Fruit fly (Drosophila melanogaster): ENCODE data around the gene GstD9.

GstD9 gene

DNA sequence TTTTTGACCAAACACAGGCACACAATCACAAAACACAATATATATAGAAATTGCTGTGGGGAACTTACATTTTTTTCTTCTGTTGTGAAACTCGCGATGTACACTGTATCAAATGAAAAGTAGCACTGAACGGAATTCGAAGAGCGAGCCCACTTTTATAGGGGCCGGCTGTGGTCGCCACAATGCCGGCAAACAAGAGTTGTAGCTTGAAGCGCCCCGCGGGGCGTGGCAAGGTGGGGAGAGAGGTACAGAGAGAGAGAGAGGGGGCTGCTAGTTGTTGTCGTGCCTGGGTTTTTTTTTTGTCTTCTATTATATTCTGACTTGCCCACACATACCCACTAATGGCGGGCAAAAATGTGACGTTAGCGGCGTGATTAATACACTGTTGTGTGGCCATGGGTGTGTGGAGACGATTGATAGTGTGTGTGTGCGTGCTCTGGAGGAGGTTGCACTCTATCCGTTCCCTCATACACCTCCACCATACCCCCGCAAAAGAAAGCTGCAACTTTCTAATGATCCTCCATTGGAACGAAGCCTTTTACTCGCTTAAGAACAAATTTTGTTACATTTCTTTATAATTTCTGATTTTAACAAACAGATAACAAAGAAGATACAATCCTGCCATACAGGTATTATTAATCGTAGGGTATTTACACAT, 1.9 kb upstream of the GstD9 start, which contains the start of gene GstD1:
Gene GstD1 (minus strand): TSS at position 134 of the 658 bp plus-strand sequence.
- TF ChIP-seq CTCF (optimal IDR thresholded peaks at IDR 0.05) (no peak), CG8478 (optimal IDR thresholded peaks at IDR 0.05) (no peak)

DNA sequence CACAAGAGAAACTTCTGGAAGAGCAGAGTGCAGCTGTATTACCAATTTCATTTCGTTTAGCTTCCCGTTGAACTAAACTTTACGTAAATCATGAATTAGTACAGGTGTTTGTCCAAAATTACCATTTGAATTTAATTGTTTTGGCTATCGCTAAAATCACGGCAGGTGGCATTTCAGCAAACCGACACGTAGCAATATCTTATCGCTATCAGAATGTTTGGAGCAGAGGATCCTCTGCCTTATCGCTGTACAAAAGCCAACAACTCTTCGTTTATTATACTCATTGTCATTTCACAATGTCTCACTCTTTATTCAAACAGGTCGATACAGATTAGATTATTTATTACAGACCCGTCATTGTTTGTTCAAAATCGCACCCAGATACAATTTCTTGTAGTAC, 1.5 kb downstream of the GstD9 start:
- TF ChIP-seq CG8478 (optimal IDR thresholded peaks at IDR 0.05), result no peak
- no peak for TF ChIP-seq CTCF (optimal IDR thresholded peaks at IDR 0.05)

DNA sequence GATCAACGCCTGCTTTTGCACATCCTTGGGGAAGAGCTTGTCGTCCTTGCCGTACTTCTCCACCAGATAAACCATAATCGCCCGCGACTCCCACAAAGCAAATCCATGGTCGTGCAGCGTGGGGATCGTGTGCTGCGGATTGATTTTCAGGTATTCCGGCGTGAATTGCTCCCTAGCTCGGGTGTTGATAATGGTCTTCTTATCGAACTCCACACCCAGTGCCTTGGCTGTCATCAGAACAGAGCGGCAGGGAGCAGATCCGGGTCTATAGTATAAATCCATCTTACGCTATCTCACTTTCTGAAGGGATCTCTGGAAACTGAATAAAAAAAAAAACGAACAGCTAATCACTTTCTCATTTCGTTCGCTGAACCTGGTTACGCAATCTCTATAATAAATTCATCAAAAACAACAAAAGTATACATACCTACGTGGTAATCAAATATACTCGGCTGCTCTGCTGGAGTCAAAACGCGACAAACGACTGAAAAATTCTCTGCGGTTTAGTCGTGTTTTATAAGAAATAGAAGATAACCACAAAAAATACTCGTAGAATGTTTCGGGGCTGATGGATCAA, 2.0 kb downstream of the GstD9 start, which contains the start of gene GstD10:
Gene GstD10 (minus strand): TSS at position 472 of the 577 bp plus-strand sequence.
- TF ChIP-seq CG8478 (optimal IDR thresholded peaks at IDR 0.05) (no peak), CTCF (optimal IDR thresholded peaks at IDR 0.05) (no peak)

DNA sequence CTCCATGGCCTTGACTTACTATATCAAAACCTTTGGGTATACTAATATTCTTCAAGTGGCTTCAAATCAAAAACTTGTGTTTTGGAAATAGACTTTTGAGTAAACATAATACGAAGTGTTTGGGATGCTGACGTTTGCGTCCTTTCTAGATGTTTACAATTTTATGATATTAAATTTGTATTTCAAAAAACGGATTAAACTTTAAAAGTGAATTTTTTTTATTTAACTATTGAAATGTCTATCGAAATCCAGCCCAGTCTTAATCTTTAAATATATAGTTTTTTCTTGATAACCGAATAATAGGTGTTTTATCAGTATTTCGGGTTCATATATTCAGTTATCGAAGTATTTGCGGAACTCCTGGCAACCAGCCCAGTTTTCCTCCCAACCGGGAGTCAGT, 2.8 kb downstream of the GstD9 start, which contains the start of gene Tim17a1:
Gene Tim17a1 (minus strand): TSS at position 101 of the 400 bp plus-strand sequence.
- TF ChIP-seq CG8478 (optimal IDR thresholded peaks at IDR 0.05) (no peak), CTCF (optimal IDR thresholded peaks at IDR 0.05) (no peak)

DNA sequence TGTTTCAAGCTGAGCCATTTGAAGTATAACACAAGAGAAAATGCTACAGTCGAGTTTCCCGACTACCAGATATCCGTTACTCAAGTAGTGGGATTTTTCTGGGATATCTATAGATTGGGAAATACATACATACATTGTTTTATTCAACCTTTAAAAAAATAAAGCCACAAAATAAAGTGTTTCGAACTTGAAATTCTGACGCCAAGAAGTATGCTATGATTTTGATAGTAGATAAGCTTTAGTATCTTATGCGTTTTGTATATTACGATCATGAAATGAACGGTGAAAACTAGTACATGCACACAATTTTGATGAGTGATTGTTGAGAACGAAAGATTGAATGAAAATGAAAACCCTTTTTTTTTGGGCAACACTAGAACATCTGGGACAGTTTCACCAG, 3.8 kb downstream of the GstD9 start:
- no peak for TF ChIP-seq CTCF (optimal IDR thresholded peaks at IDR 0.05)
- TF ChIP-seq CG8478 (optimal IDR thresholded peaks at IDR 0.05), result no peak

DNA sequence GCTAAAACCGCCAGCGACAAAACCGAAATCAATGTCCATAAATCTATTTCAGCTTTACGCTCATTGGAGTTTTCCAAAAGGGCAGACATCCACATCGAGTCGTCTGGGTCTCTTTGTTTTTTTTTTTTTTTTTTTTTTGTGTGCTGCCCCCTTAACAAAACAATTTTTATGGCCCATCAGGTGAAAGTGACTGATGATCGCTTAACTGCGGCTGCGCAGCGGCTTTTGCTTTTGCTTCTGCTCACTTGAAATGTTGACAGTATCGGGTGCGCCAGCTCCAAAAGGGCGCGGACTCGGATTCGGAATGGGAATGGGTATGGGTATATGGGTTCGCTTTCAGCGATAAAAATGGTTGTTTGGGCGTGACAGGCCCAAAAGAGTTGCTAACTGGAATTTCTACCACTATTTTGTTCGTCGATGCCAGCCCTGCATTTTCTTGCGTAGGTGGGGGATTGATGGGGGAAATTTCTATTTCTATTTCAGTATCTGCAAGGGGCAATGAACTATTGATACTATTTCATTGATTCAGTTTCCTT, 5.3 kb downstream of the GstD9 start:
- TF ChIP-seq CTCF (optimal IDR thresholded peaks at IDR 0.05) (no peak), CG8478 (optimal IDR thresholded peaks at IDR 0.05) (no peak)

DNA sequence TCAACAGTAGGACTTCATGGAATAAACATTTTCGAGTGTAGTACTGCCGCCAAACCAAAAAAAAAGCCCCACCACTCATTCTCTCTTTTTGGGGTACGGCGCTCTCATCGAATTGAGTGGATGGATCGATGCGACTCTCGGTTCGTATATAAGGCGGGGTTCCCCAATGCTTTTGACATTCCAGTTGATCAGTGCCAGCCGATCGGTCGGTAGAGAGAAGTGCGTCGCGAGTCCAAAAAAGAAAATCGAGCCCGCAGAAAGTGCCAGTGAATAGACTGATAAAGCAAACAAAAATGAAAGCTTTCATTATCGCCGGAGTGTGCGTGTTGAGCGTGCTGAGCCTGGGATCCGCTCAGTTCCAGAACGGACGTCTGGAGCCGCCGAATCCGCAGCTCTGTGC, 7.5 kb downstream of the GstD9 start, which contains the start of gene CG4115:
Gene CG4115 (plus strand): TSS at position 172 of the 400 bp plus-strand sequence.
- no peak for TF ChIP-seq CG8478 (optimal IDR thresholded peaks at IDR 0.05)
- no peak for TF ChIP-seq CTCF (optimal IDR thresholded peaks at IDR 0.05)

DNA sequence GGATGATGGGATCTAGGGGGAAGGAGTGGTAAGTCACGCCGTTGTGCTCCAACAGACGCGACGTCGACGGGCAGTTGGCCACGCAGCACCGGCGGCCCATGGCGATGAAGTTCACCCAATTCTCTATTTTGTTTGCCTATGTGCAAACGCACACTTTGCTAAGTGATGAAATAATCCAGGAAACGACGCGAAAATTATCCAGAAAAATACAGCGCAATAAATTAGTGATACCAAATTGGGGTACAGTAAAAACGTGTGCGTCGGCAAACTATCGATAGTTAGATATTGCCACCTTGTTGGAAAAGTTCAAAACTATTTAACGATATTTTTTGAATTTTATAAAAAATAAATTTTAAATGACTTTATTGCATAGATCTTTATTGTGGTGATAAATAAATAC, 11.3 kb downstream of the GstD9 start, which contains the start of gene MBD-R2:
Gene MBD-R2 (minus strand): TSS at position 222 of the 400 bp plus-strand sequence.
- no peak for TF ChIP-seq CG8478 (optimal IDR thresholded peaks at IDR 0.05)
- TF ChIP-seq CTCF (optimal IDR thresholded peaks at IDR 0.05), result peak in 1 of 2 experiments; percentile 29

DNA sequence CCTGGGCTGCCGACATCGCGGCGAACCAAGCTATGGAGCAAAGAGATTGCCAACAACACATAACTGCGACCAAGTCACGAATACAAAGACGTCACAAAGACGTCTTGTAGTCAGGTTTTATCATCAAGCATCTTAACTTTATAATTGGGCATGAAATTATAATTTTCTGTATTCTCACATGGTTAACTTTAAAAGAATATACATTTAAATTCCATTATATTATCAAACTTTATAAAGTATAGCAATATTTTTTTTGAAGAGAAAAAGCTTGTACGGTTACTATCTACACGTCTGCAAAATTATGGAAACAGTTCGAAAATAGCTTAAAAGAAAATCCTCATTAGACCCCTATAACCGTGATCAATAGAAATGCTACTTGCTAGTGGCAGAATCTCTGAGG, 15.4 kb downstream of the GstD9 start, which contains the start of gene CG10041:
Gene CG10041 (minus strand): TSS at position 101 of the 400 bp plus-strand sequence.
- TF ChIP-seq CTCF (optimal IDR thresholded peaks at IDR 0.05), result no peak
- no peak for TF ChIP-seq CG8478 (optimal IDR thresholded peaks at IDR 0.05)

DNA sequence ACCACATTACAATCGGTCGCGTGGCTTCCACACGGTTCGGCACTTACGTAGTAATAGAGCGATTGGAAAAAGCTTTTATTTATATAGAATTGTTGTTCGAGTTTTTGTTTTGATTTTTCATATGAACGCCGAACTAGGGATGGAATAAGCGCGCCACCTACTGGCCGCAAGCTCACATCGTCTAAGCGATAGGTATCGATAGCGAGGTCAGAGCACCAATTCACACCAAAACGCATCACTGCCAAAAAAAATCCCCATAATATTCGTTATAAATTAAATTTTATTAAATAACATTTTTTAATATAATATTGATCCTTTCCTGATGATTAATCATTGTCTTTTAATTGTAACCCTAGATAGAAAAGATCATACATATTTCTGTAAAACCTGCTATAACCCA, 16.9 kb downstream of the GstD9 start, which contains the start of gene CG10038:
Gene CG10038 (minus strand): TSS at position 148 of the 400 bp plus-strand sequence.
- TF ChIP-seq CG8478 (optimal IDR thresholded peaks at IDR 0.05), result no peak
- TF ChIP-seq CTCF (optimal IDR thresholded peaks at IDR 0.05), result peak; percentile 57 to 85

DNA sequence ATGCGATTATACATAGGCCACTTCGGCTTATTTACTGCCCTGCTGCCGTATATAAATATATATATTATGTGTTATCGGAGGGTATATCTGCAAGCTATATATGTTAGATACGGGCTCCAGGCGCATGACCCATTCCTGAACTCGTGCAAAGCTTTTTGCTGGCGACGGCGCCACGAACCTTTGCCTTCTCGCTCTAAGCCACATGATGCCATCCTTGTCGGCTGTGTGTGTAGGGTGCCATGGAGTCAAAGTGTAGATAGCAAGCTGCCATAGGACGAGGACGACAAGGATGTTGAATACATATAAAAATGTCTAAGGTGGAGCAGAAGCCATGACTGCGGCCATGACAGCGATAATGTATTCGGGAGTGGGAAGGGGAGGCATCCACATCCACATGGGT, 19.7 kb downstream of the GstD9 start:
- no peak for TF ChIP-seq CTCF (optimal IDR thresholded peaks at IDR 0.05)
- TF ChIP-seq CG8478 (optimal IDR thresholded peaks at IDR 0.05), result no peak

DNA sequence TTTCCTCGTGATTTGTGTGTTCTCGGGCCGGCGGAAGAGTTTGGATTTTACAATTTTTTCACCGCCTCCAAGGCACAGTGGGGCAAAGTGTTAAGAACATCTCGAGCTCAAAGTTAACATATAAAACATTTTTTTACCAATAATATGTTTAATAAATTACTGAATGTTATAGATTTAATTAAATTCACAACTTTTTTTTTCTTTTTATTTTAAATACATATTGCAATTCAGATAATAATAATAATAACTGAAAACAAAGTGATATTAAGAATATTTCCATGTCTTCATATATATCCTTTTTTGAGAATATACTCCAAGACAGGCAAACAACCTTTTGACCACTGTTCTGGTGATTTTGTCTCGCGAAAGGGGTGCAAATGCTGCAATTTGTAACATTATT, 21.4 kb downstream of the GstD9 start:
- no peak for TF ChIP-seq CTCF (optimal IDR thresholded peaks at IDR 0.05)
- TF ChIP-seq CG8478 (optimal IDR thresholded peaks at IDR 0.05), result no peak

DNA sequence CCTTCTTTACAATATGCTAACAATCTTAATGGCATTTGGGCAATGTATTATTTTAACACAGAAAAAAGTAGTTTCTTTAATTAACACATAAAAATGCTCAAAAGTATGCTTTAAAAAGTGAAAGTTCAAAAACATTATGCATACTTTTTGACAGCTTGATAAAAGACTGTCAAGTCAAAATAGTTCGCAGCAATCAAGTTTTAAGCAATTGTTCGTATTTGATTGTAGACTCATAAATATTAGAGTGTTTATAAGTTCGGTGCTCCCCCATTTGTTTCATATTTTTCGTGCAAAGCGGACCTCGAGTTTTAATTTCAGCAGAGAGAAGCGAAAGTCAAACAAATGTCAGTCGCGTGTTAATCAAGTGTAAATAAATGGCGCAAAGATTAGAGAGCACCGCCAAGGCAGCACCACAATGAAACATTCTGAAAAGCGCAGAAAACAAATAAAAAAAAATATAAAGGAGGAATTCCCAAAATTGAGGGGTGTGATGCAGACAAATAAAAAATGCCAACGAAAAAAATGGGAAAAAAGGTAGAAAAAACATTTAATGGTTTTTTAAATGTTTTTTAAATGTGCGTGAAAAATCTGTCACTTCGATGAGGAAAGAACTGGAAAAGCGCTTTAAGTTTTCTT, 22.3 kb downstream of the GstD9 start:
- no peak for TF ChIP-seq CTCF (optimal IDR thresholded peaks at IDR 0.05)
- TF ChIP-seq CG8478 (optimal IDR thresholded peaks at IDR 0.05), result no peak

DNA sequence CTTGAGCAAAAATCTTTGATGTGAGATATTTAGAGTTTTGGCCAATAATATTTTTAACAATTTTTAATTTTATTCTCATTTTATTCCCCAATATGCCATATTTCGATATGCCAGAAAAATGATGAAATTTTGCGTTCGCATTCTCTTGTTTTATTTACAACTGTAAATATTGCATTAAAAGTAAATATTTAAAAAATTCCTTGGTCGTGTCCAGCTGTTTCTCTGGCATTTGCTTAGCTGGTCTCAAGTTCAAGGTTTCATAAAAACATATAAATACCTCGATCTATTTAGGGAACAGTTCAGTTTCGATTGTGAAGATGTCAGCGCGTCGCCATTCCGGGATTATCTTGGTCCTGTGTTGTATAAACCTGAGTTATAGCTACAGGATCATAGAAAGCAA, 26.0 kb downstream of the GstD9 start, which contains the start of gene Sgsf:
Gene Sgsf (plus strand): TSS at position 301 of the 400 bp plus-strand sequence.
- TF ChIP-seq CTCF (optimal IDR thresholded peaks at IDR 0.05) (no peak), CG8478 (optimal IDR thresholded peaks at IDR 0.05) (no peak)

DNA sequence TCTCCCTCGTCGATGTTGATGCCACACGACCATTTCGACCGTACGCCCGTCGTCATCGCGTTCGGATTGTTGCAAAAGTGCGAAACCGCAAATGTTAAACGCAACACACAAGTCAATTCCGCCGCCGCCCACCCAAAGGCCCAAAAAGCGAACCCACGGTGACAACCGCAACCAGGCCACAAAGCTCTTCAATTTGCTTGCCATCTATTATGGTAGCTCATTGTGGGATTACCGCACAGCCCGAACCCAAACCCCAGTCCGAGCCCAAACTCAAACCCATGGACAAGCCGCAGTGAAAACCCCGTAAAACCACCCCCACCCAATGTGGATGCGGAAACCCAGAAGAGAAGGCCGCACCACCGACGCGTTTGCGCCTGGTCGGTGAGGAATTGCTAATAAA, 37.5 kb downstream of the GstD9 start:
- no peak for TF ChIP-seq CTCF (optimal IDR thresholded peaks at IDR 0.05)
- no peak for TF ChIP-seq CG8478 (optimal IDR thresholded peaks at IDR 0.05)
